Fruit fly (Drosophila melanogaster) whole organism, embryonic: ENCODE data around the gene CG13716.

Experiments
- Asciz ChIP-seq: fragments of 200-800 bp; sonication (Bioruptor generic); optimal IDR thresholded peaks from 2 replicates; lab custom pipeline; 2017; ENCODE audit warnings: missing biosample characterization, mild to moderate bottlenecking, missing genetic modification characterization, missing genetic modification reagents
- C15 ChIP-seq: fragments of 200-800 bp; sonication (Bioruptor generic); IDR thresholded peaks from 3 replicates; pipeline ENCODE4 v1.3.6; 2022; ENCODE audit warnings: missing biosample characterization, missing genetic modification characterization
- CG1024 ChIP-seq: fragments of 200-800 bp; sonication (Bioruptor generic); IDR thresholded peaks from 2 replicates; pipeline ENCODE4 v1.3.6; 2022; ENCODE audit warnings: missing biosample characterization, missing genetic modification characterization
- CG12071 ChIP-seq: fragments of 200-800 bp; sonication (Bioruptor generic); optimal IDR thresholded peaks from 3 replicates; lab custom pipeline; 2018; ENCODE audit warnings: missing biosample characterization, mild to moderate bottlenecking, missing genetic modification characterization
- CG12219 ChIP-seq: fragments of 200-800 bp; sonication (Bioruptor generic); optimal IDR thresholded peaks from 3 replicates; lab custom pipeline; 2018; ENCODE audit warnings: missing biosample characterization, mild to moderate bottlenecking, missing genetic modification characterization
- CG12236 ChIP-seq: fragments of 200-800 bp; sonication (Bioruptor generic); optimal IDR thresholded peaks from 2 replicates; lab custom pipeline; 2016; ENCODE audit warnings: missing biosample characterization, missing genetic modification characterization
- CG12769 ChIP-seq: fragments of 200-800 bp; sonication (Bioruptor generic); optimal IDR thresholded peaks from 2 replicates; lab custom pipeline; 2019; ENCODE audit warnings: missing biosample characterization, mild to moderate bottlenecking, missing genetic modification characterization, moderate library complexity
- CG13123 ChIP-seq: fragments of 200-800 bp; sonication (Bioruptor generic); optimal IDR thresholded peaks from 2 replicates; lab custom pipeline; 2016; ENCODE audit warnings: missing biosample characterization, missing genetic modification characterization
- CG13775 ChIP-seq: fragments of 200-800 bp; sonication (Bioruptor generic); optimal IDR thresholded peaks from 3 replicates; lab custom pipeline; 2017; ENCODE audit warnings: missing biosample characterization, mild to moderate bottlenecking, missing genetic modification characterization
- CG14441 ChIP-seq: fragments of 200-800 bp; sonication (Bioruptor generic); IDR thresholded peaks from 2 replicates; pipeline ENCODE4 v1.3.6; 2022; ENCODE audit warnings: missing biosample characterization, missing genetic modification characterization
- CG14710 ChIP-seq: fragments of 200-800 bp; sonication (Bioruptor generic); optimal IDR thresholded peaks from 3 replicates; lab custom pipeline; 2019; ENCODE audit warnings: missing biosample characterization, mild to moderate bottlenecking, missing genetic modification characterization, moderate library complexity
- CG15269 ChIP-seq: fragments of 200-800 bp; sonication (Bioruptor generic); optimal IDR thresholded peaks from 2 replicates; lab custom pipeline; 2018; ENCODE audit warnings: missing biosample characterization, mild to moderate bottlenecking, missing genetic modification characterization, moderate library complexity
- CG15479 ChIP-seq: fragments of 200-800 bp; sonication (Bioruptor generic); optimal IDR thresholded peaks from 3 replicates; lab custom pipeline; 2019; ENCODE audit warnings: missing biosample characterization, mild to moderate bottlenecking, missing genetic modification characterization, moderate library complexity
- CG17612 ChIP-seq: fragments of 200-800 bp; sonication (Bioruptor generic); IDR thresholded peaks from 2 replicates; pipeline ENCODE4 v1.3.6; 2022; ENCODE audit warnings: missing biosample characterization, missing genetic modification characterization
- CG34376 ChIP-seq: fragments of 200-800 bp; sonication (Bioruptor generic); optimal IDR thresholded peaks from 2 replicates; lab custom pipeline; 2018; ENCODE audit warnings: missing biosample characterization, mild to moderate bottlenecking, missing genetic modification characterization
- CG3726 ChIP-seq: fragments of 200-800 bp; sonication (Bioruptor generic); IDR thresholded peaks from 3 replicates; pipeline ENCODE4, ENCODE4 v1.3.6; 2022; ENCODE audit warnings: missing biosample characterization, missing genetic modification characterization
- Chrac-16 ChIP-seq: fragments of 200-800 bp; sonication (Bioruptor generic); optimal IDR thresholded peaks from 3 replicates; lab custom pipeline; 2016; ENCODE audit warnings: missing biosample characterization, missing genetic modification characterization
- D ChIP-seq, 2 experiments: fragments of 200-800 bp in 1 of 2; fragments of >200 bp in 1 of 2; sonication (Bioruptor generic) in 1 of 2; optimal IDR thresholded peaks; 2 replicates in 1 of 2; 3 replicates in 1 of 2; lab custom pipeline; 2017; ENCODE audit warnings: mild to moderate bottlenecking in 1 of 2, missing biosample characterization in 1 of 2, missing genetic modification characterization in 1 of 2, missing genetic modification reagents in 1 of 2
- Dad ChIP-seq: fragments of 200-800 bp; sonication (Bioruptor generic); optimal IDR thresholded peaks from 3 replicates; lab custom pipeline; 2016; ENCODE audit warnings: missing biosample characterization, missing genetic modification characterization
- Dbx ChIP-seq: fragments of 200-800 bp; sonication (Bioruptor generic); IDR thresholded peaks from 3 replicates; pipeline ENCODE4 v1.3.6; 2022; ENCODE audit warnings: missing biosample characterization, missing genetic modification characterization
- Ets97D ChIP-seq: fragments of 200-800 bp; sonication (Bioruptor generic); optimal IDR thresholded peaks from 3 replicates; lab custom pipeline; 2016; ENCODE audit warnings: missing biosample characterization, missing genetic modification characterization
- HLH4C ChIP-seq: fragments of 200-800 bp; sonication (Bioruptor generic); IDR thresholded peaks from 3 replicates; pipeline ENCODE4 v1.3.6; 2022; ENCODE audit warnings: missing biosample characterization, missing genetic modification characterization; ENCODE audit not compliant: partially characterized antibody
- HLH54F ChIP-seq: fragments of 200-800 bp; sonication (Bioruptor generic); optimal IDR thresholded peaks from 3 replicates; lab custom pipeline; 2016; ENCODE audit warnings: missing biosample characterization, missing genetic modification characterization
- Lpt ChIP-seq: fragments of >200 bp; optimal IDR thresholded peaks from 2 replicates; lab custom pipeline; 2018; ENCODE audit warnings: missing biosample characterization, missing genetic modification characterization
- Meics ChIP-seq: fragments of 200-800 bp; sonication (Bioruptor generic); optimal IDR thresholded peaks from 2 replicates; lab custom pipeline; 2017; ENCODE audit warnings: missing biosample characterization, mild to moderate bottlenecking, missing genetic modification characterization
- NFAT ChIP-seq: fragments of 200-800 bp; sonication (Bioruptor generic); IDR thresholded peaks from 2 replicates; pipeline ENCODE4 v1.3.6; 2022; ENCODE audit warnings: missing biosample characterization, missing genetic modification characterization
- Pdp1 ChIP-seq, 2 experiments: fragments of 200-800 bp; sonication (Bioruptor generic); optimal IDR thresholded peaks; 3 replicates each; lab custom pipeline; 2016; ENCODE audit warnings: missing biosample characterization in 2 of 2, missing genetic modification characterization in 2 of 2, mild to moderate bottlenecking in 1 of 2, moderate library complexity in 1 of 2
- Rfx ChIP-seq: fragments of 200-800 bp; sonication (Bioruptor generic); IDR thresholded peaks from 2 replicates; pipeline ENCODE4 v1.3.6; 2022; ENCODE audit warnings: missing biosample characterization, missing genetic modification characterization
- Taf1 ChIP-seq: fragments of 200-800 bp; sonication (Bioruptor generic); IDR thresholded peaks from 2 replicates; pipeline ENCODE4 v1.3.6; 2022; ENCODE audit warnings: missing biosample characterization, missing genetic modification characterization
- Tbp ChIP-seq: fragments of >200 bp; optimal IDR thresholded peaks from 2 replicates; lab custom pipeline; 2018; ENCODE audit warnings: missing biosample characterization, missing genetic modification characterization
- YL-1 ChIP-seq: fragments of 200-800 bp; sonication (Bioruptor generic); optimal IDR thresholded peaks from 3 replicates; lab custom pipeline; 2017; ENCODE audit warnings: missing biosample characterization, mild to moderate bottlenecking, missing genetic modification characterization
- ab ChIP-seq: fragments of 200-800 bp; sonication (Bioruptor generic); optimal IDR thresholded peaks from 2 replicates; lab custom pipeline; 2016; ENCODE audit warnings: missing biosample characterization, missing genetic modification characterization
- ac ChIP-seq: fragments of 200-800 bp; sonication (Bioruptor generic); optimal IDR thresholded peaks from 3 replicates; lab custom pipeline; 2017; ENCODE audit warnings: missing biosample characterization, mild to moderate bottlenecking, missing genetic modification characterization
- ase ChIP-seq: fragments of 200-800 bp; sonication (Bioruptor generic); IDR thresholded peaks from 3 replicates; pipeline ENCODE4 v1.3.6; 2022; ENCODE audit warnings: missing biosample characterization, missing genetic modification characterization
- btn ChIP-seq: fragments of 200-800 bp; sonication (Bioruptor generic); optimal IDR thresholded peaks from 2 replicates; lab custom pipeline; 2016; ENCODE audit warnings: missing biosample characterization, missing genetic modification characterization
- cad ChIP-seq: fragments of >200 bp; optimal IDR thresholded peaks from 2 replicates; lab custom pipeline; 2017; ENCODE audit warnings: missing biosample characterization, missing genetic modification characterization
- crol ChIP-seq: fragments of 200-800 bp; sonication (Bioruptor generic); IDR thresholded peaks from 2 replicates; pipeline ENCODE4 v1.3.6; 2022; ENCODE audit warnings: missing biosample characterization, missing genetic modification characterization
- ems ChIP-seq: fragments of 200-800 bp; sonication (Bioruptor generic); optimal IDR thresholded peaks from 3 replicates; lab custom pipeline; 2016; ENCODE audit warnings: missing biosample characterization, missing genetic modification characterization
- gce ChIP-seq: fragments of 200-800 bp; sonication (Bioruptor generic); IDR thresholded peaks from 3 replicates; pipeline ENCODE4 v1.3.6; 2022; ENCODE audit warnings: missing biosample characterization, missing genetic modification characterization
- gt ChIP-seq: fragments of 200-800 bp; sonication (Bioruptor generic); IDR thresholded peaks from 2 replicates; pipeline ENCODE4 v1.3.6; 2022; ENCODE audit warnings: missing biosample characterization, missing genetic modification characterization
- hkb ChIP-seq, 2 experiments: fragments of 200-800 bp in 1 of 2; fragments of >200 bp in 1 of 2; sonication (Bioruptor generic) in 1 of 2; IDR thresholded peaks in 1 of 2; optimal IDR thresholded peaks in 1 of 2; 2 replicates each; pipeline versions ENCODE4 v1.3.6 to Lab custom; 2017 to 2022; ENCODE audit warnings: missing biosample characterization in 1 of 2, missing genetic modification characterization in 1 of 2
- hth ChIP-seq: fragments of >200 bp; optimal IDR thresholded peaks from 2 replicates; lab custom pipeline; 2017; ENCODE audit warnings: inconsistent platforms
- mirr ChIP-seq: fragments of 200-800 bp; sonication (Bioruptor generic); optimal IDR thresholded peaks from 3 replicates; lab custom pipeline; 2018; ENCODE audit warnings: missing biosample characterization, mild to moderate bottlenecking, missing genetic modification characterization
- pho ChIP-seq: fragments of 200-800 bp; sonication (Bioruptor generic); optimal IDR thresholded peaks from 2 replicates; lab custom pipeline; 2016; ENCODE audit warnings: missing biosample characterization, missing genetic modification characterization
- pita ChIP-seq: fragments of 200-800 bp; sonication (Bioruptor generic); optimal IDR thresholded peaks from 2 replicates; lab custom pipeline; 2017; ENCODE audit warnings: missing biosample characterization, mild to moderate bottlenecking, missing genetic modification characterization
- sc ChIP-seq, 3 experiments: fragments of >200 bp in 2 of 3; fragments of 200-800 bp in 1 of 3; sonication (Bioruptor generic) in 1 of 3; optimal IDR thresholded peaks; 2 replicates in 2 of 3; 3 replicates in 1 of 3; lab custom pipeline; 2017; ENCODE audit warnings: mild to moderate bottlenecking in 1 of 3, missing biosample characterization in 1 of 3, missing genetic modification characterization in 1 of 3, missing genetic modification reagents in 1 of 3
- sug ChIP-seq: fragments of 200-800 bp; optimal IDR thresholded peaks from 2 replicates; lab custom pipeline; 2019; ENCODE audit warnings: missing biosample characterization, mild to moderate bottlenecking, missing genetic modification characterization, moderate library complexity
- tap ChIP-seq: fragments of 200-800 bp; optimal IDR thresholded peaks from 3 replicates; lab custom pipeline; 2019; ENCODE audit warnings: missing biosample characterization, mild to moderate bottlenecking, missing genetic modification characterization, moderate library complexity

The CG13716 gene

dm6 chr3L:4624371-4625154 is 10.0 kb downstream of the CG13716 start (continued):
- TF ChIP-seq CG12236, result peak; percentile 83
- TF ChIP-seq hkb (optimal IDR thresholded peaks at IDR 0.05; lab: Kevin White, UChicago), result no peak
- TF ChIP-seq hkb (GFP tag; IDR thresholded peaks at IDR 0.05; lab: Robert Waterston, UW), result peak; percentile 86
- TF ChIP-seq CG12219 (GFP tag; lab: Kevin White, UChicago), result peak; percentile 80
- TF ChIP-seq Dad, result peak; percentile 88
- peak; percentile 87 for TF ChIP-seq ems (GFP tag; lab: Kevin White, UChicago)
- peak; percentile 65 for TF ChIP-seq Taf1 (GFP tag; lab: Robert Waterston, UW)
- peak; percentile 67 for TF ChIP-seq btn (GFP tag; lab: Kevin White, UChicago)
- peak; percentile 85 for TF ChIP-seq tap (tag; lab: Kevin White, UChicago)
- peak; percentile 76 for TF ChIP-seq crol (GFP tag; lab: Robert Waterston, UW)
- peak; percentile 78 to 84 for TF ChIP-seq Pdp1 (GFP tag; optimal IDR thresholded peaks at IDR 0.05; lab: Kevin White, UChicago)
- peak; percentile 66 for TF ChIP-seq CG1024
- TF ChIP-seq CG15269 (tag; lab: Kevin White, UChicago), result peak; percentile 91
- peak; percentile 33; the same call in 1 of the 2 replicates for TF ChIP-seq NFAT (GFP tag; lab: Robert Waterston, UW)
- TF ChIP-seq CG17612 (GFP tag; lab: Robert Waterston, UW), result peak; percentile 59; the same call in 1 of the 2 replicates
- peak; percentile 38 for TF ChIP-seq mirr (GFP tag; lab: Kevin White, UChicago)
- TF ChIP-seq CG15479 (GFP tag; lab: Kevin White, UChicago), result no peak
- peak; percentile 89 for TF ChIP-seq Meics
- peak; percentile 81 for TF ChIP-seq Chrac-16
- no peak for TF ChIP-seq sc (optimal IDR thresholded peaks at IDR 0.05; lab: Kevin White, UChicago)
- peak; percentile 75 for TF ChIP-seq sc (GFP tag; optimal IDR thresholded peaks at IDR 0.05; lab: Kevin White, UChicago)
- TF ChIP-seq Tbp (GFP tag; lab: Kevin White, UChicago), result no peak
- no peak for TF ChIP-seq pita (GFP tag; lab: Kevin White, UChicago)
- peak; percentile 82 for TF ChIP-seq Rfx (GFP tag; lab: Robert Waterston, UW)
- peak; percentile 67 for TF ChIP-seq YL-1 (GFP tag; lab: Kevin White, UChicago)
- TF ChIP-seq Lpt (GFP tag; lab: Kevin White, UChicago), result no peak
- TF ChIP-seq hth (lab: Kevin White, UChicago), result no peak
- peak; percentile 64 for TF ChIP-seq CG13123 (GFP tag; lab: Kevin White, UChicago)
- TF ChIP-seq CG14710 (tag; lab: Kevin White, UChicago), result peak; percentile 89
- TF ChIP-seq CG34376 (GFP tag; lab: Kevin White, UChicago), result peak; percentile 45
- peak; percentile 77; the same call in 2 of the 3 replicates for TF ChIP-seq ase (GFP tag; lab: Robert Waterston, UW)
- peak; percentile 88 for TF ChIP-seq CG13775 (GFP tag; lab: Kevin White, UChicago)
- TF ChIP-seq HLH4C (GFP tag; lab: Robert Waterston, UW), result no peak
- TF ChIP-seq C15, result peak; percentile 73; the same call in 2 of the 3 replicates
- peak; percentile 74 for TF ChIP-seq HLH54F (GFP tag; lab: Kevin White, UChicago)
- TF ChIP-seq cad, result no peak
- TF ChIP-seq Asciz (GFP tag; lab: Kevin White, UChicago), result peak; percentile 84
- no peak for TF ChIP-seq D (optimal IDR thresholded peaks at IDR 0.05; lab: Kevin White, UChicago)
- peak; percentile 88 for TF ChIP-seq D (GFP tag; optimal IDR thresholded peaks at IDR 0.05; lab: Kevin White, UChicago)
- TF ChIP-seq CG3726 (GFP tag; lab: Robert Waterston, UW), result peak; percentile 72; the same call in 2 of the 3 replicates
- TF ChIP-seq Ets97D, result peak; percentile 67
- peak; percentile 85 for TF ChIP-seq Dbx (GFP tag; lab: Robert Waterston, UW)
- peak; percentile 69 for TF ChIP-seq ac (GFP tag; lab: Kevin White, UChicago)
- TF ChIP-seq CG14441, result peak; percentile 89
- peak; percentile 79 for TF ChIP-seq CG12071 (GFP tag; lab: Kevin White, UChicago)
- TF ChIP-seq gce (GFP tag; lab: Robert Waterston, UW), result peak; percentile 80
- TF ChIP-seq CG12769, result peak; percentile 79
- TF ChIP-seq gt (GFP tag; lab: Robert Waterston, UW), result peak; percentile 71
- TF ChIP-seq sug, result peak; percentile 67
- TF ChIP-seq pho, result peak; percentile 86
- TF ChIP-seq ab (GFP tag; lab: Kevin White, UChicago), result peak; percentile 73
